Worm (Caenorhabditis elegans): Measurements from ENCODE around the gene Y54F10BM.21.
"Not testable (repeated sequence)": the region's sequence is repeated elsewhere in the genome, so short reads cannot be mapped to it uniquely, and the experiment has no call there.

Y54F10BM.21 gene

ce11 chrIII:2261353-2261752 is 15.6 kb upstream of the Y54F10BM.21 start, which contains the start of gene fbxa-42:
Gene fbxa-42 (minus strand): TSS chrIII:2261453.
- not testable (repeated sequence) for TF ChIP-seq ztf-4, mab-5, zag-1 (tag; optimal IDR thresholded peaks at IDR 0.05)

ce11 chrIII:2262942-2263341 is 14.0 kb upstream of the Y54F10BM.21 start, which contains the start of gene Y54F10BM.6:
Gene Y54F10BM.6 (plus strand): TSS chrIII:2263242.
- TF ChIP-seq aly-2 (tag; optimal IDR thresholded peaks at IDR 0.05), result no peak
- no peak for TF ChIP-seq egl-27 (tag; optimal IDR thresholded peaks at IDR 0.05)
- no peak for TF ChIP-seq lsy-2 (tag; optimal IDR thresholded peaks at IDR 0.05)
- TF ChIP-seq sem-4 (tag; optimal IDR thresholded peaks at IDR 0.05), result no peak
- no peak for TF ChIP-seq nhr-6 (tag; optimal IDR thresholded peaks at IDR 0.05)
- TF ChIP-seq elt-1 (tag; optimal IDR thresholded peaks at IDR 0.05), result no peak
- no peak for TF ChIP-seq dmd-4 (tag; optimal IDR thresholded peaks at IDR 0.05)
- TF ChIP-seq nhr-11 (tag; optimal IDR thresholded peaks at IDR 0.05), result no peak
- TF ChIP-seq lin-11 (tag; optimal IDR thresholded peaks at IDR 0.05), result no peak
- TF ChIP-seq Y55F3AM.14 (GFP tag; optimal IDR thresholded peaks at IDR 0.05), result no peak
- no peak for TF ChIP-seq zag-1 (tag; optimal IDR thresholded peaks at IDR 0.05)
- no peak for TF ChIP-seq blmp-1 (tag; optimal IDR thresholded peaks at IDR 0.05; ENCODE audit: insufficient read depth)
- no peak for TF ChIP-seq nhr-237 (tag; optimal IDR thresholded peaks at IDR 0.05)
- TF ChIP-seq nhr-10 (tag; optimal IDR thresholded peaks at IDR 0.05), result no peak

- no peak for TF ChIP-seq lin-11 (tag; optimal IDR thresholded peaks at IDR 0.05)
- peak; percentile 58 for TF ChIP-seq fos-1 (tag; optimal IDR thresholded peaks at IDR 0.05)
- no peak for TF ChIP-seq skn-1 (tag; optimal IDR thresholded peaks at IDR 0.05)
These were observed 10.8 kb upstream of the Y54F10BM.21 start, which contains the start of gene fbxa-9 for ce11 chrIII:2265986-2266701. Gene fbxa-9 (plus strand): TSS chrIII:2266651.

- TF ChIP-seq fos-1 (tag; optimal IDR thresholded peaks at IDR 0.05) (peak; percentile 48), unc-39 (tag; optimal IDR thresholded peaks at IDR 0.05) (no peak)
These were observed 4.9 kb upstream of the Y54F10BM.21 start, which contains the start of gene fbxa-48 for ce11 chrIII:2272075-2272474. Gene fbxa-48 (minus strand): TSS chrIII:2272175.

ce11 chrIII:2272732-2273131 is 4.2 kb upstream of the Y54F10BM.21 start, which contains the start of gene fbxa-39:
Gene fbxa-39 (plus strand): TSS chrIII:2273032.
- TF ChIP-seq C34F6.9 (tag; optimal IDR thresholded peaks at IDR 0.05) (no peak), ceh-82 (tag; optimal IDR thresholded peaks at IDR 0.05) (no peak), mdl-1 (tag; optimal IDR thresholded peaks at IDR 0.05) (no peak), nhr-21 (tag; optimal IDR thresholded peaks at IDR 0.05) (no peak), ama-1 (optimal IDR thresholded peaks at IDR 0.05) (no peak), mab-5 (tag; optimal IDR thresholded peaks at IDR 0.05) (no peak)

ce11 chrIII:2279457-2279856 is 2.5 kb downstream of the Y54F10BM.21 start, which contains the start of gene Y54F10BM.23:
Gene Y54F10BM.23 (minus strand): TSS chrIII:2279557.
- TF ChIP-seq crh-2 (tag; optimal IDR thresholded peaks at IDR 0.05) (no peak), unc-39 (tag; optimal IDR thresholded peaks at IDR 0.05) (no peak), nhr-12 (tag; optimal IDR thresholded peaks at IDR 0.05) (no peak), snpc-4 (tag; optimal IDR thresholded peaks at IDR 0.05) (no peak), egl-27 (tag; optimal IDR thresholded peaks at IDR 0.05) (no peak), sma-9 (GFP tag; optimal IDR thresholded peaks at IDR 0.05) (no peak), sma-9 (tag; optimal IDR thresholded peaks at IDR 0.05) (no peak)

ce11 chrIII:2280569-2280968 is 3.6 kb downstream of the Y54F10BM.21 start, which contains the start of gene Y54F10BM.22:
Gene Y54F10BM.22 (plus strand): TSS chrIII:2280899.
- TF ChIP-seq nhr-25 (tag; optimal IDR thresholded peaks at IDR 0.05) (peak; percentile 60), sma-3 (GFP tag; optimal IDR thresholded peaks at IDR 0.05) (peak; percentile 59), zag-1 (tag; optimal IDR thresholded peaks at IDR 0.05) (no peak), nhr-11 (tag; optimal IDR thresholded peaks at IDR 0.05) (no peak)

All from whole organism, L2 larva.